Worm (Caenorhabditis elegans) whole organism, L4/young adult: ENCODE measurements around the gene srw-44.

ENCODE experiments used
- W03F9.2 ChIP-seq: fragments of 150-350 bp; optimal IDR thresholded peaks from 2 replicates; lab custom pipeline; 2014; ENCODE audit warnings: missing biosample characterization, missing genetic modification characterization
- dao-5 ChIP-seq: sonication (generic microtip); optimal IDR thresholded peaks from 2 replicates; lab custom pipeline; 2016; ENCODE audit warnings: missing genotype, missing genetic modification characterization, moderate library complexity, missing compliant biosample characterization
- him-1 ChIP-seq: sonication (generic microtip); optimal IDR thresholded peaks from 2 replicates; lab custom pipeline; 2016; ENCODE audit warnings: missing genotype, missing genetic modification reagents, missing genetic modification characterization, missing compliant biosample characterization

The srw-44 gene

DNA sequence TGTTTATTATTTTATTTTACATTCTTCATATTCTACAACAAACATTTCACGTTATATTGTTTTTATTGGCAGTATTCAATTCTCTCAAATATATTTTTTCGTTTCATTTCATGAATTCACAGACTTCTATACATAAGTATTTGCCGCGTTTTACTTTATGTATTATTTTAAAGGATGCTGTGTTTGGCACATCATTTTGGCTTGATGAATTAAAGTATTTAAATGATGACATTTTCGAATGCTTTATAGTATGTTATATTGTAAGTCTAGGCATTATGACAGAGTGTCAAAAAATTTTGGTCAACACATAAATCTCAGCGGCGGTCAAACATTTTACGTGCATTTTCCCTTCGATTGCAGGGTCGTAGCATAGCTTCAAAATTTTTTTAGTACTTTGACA lies 15.4 kb downstream of the srw-44 start:
- no peak for TF ChIP-seq W03F9.2 (tag; lab: Kevin White, UChicago)

DNA sequence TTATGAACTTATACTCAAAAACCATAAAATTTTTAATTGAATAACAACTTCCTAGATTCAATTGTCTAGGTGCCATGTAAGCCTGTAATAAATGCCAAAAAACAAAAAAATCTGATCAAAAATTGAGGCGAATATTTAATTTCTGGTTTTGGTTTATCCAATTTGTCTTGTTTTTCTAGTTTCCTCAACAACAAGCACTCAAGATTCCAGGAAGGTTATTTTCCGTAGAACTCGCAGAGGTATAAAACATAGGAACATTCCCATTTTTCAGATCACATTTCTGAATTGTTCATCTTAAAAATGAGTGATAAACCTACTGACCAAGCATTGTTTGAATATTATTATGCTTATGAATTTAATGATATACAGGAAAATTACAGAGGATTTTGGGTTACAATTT lies 17.1 kb downstream of the srw-44 start, which contains the start of gene srw-41:
srw-41 (plus strand) TSS at position 301 of the 400 bp plus-strand sequence.
- no peak for TF ChIP-seq him-1 (tag; lab: Kevin White, UChicago)
- no peak for TF ChIP-seq W03F9.2 (tag; lab: Kevin White, UChicago)
- TF ChIP-seq dao-5 (tag; lab: Kevin White, UChicago): no peak

DNA sequence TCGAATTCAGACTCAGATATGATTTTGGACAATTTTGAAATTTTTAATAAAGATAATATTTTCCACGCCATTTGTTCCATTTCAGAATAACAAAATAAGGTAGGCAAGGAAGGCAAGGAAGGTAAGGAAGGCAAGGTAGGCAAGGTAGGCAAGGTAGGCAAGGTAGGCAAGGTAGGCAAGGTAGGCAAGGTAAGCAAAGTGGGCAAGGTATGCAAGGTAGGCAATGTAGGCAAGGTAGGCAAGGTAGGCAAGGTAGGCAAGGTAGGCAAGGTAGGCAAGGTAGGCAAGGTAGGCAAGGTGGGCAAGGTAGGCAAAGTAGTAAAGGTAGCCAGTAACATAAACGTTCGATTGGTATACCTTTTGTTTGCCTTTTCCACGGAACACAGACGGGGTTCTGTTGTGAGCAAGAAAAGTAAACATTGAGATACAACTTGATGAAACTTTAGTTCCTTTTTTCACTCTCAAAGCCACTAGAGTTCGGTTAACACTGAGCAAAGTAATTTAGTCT lies 19.7 kb downstream of the srw-44 start, which contains the start of gene Y70C5C.1:
Y70C5C.1 (plus strand) TSS at position 458 of the 508 bp plus-strand sequence.
- TF ChIP-seq him-1 (tag; lab: Kevin White, UChicago) (no peak), dao-5 (tag; lab: Kevin White, UChicago) (no peak)

DNA sequence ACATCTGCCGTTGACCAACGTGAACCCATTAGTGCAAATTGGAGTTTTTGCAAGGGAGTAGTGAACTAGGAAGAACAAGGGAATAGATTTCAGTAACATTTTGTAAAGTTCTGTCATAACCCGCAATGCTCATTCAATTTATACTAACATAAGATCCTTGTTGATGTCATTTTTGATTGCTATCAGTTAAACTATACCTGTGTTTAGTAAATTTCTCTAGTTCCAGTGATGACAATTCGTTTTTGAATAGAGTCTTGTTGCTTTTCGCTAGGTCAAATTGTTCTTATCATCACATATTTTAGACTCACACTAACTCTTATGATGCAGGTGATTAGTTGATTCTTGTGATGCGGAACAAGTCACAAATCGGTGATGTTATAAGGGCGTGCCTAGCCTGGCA lies 26.5 kb downstream of the srw-44 start, which contains the start of gene clec-9:
clec-9 (minus strand) TSS at position 101 of the 400 bp plus-strand sequence.
- TF ChIP-seq dao-5 (tag; lab: Kevin White, UChicago): no peak
- no peak for TF ChIP-seq W03F9.2 (tag; lab: Kevin White, UChicago)
- TF ChIP-seq him-1 (tag; lab: Kevin White, UChicago): no peak

DNA sequence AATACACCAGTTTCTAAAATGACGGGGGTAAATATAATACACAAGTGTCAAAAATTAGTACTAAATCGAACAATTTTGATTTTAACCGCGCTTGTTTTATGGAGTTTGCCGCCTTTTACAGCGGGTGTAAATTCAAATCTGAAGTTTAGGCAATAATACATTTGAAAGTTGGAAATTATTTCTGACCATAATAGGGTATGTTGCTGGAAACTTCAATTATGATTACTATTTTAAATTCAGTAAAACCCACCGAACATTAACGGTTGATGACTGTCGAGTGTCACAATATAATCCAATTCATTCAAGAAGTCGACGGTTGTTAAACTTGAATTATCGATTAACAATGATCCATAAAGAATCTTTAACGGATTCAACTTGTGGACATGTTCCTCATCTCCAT lies 33.7 kb downstream of the srw-44 start:
- TF ChIP-seq him-1 (tag; lab: Kevin White, UChicago) (no peak), W03F9.2 (tag; lab: Kevin White, UChicago) (no peak), dao-5 (tag; lab: Kevin White, UChicago) (no peak)

DNA sequence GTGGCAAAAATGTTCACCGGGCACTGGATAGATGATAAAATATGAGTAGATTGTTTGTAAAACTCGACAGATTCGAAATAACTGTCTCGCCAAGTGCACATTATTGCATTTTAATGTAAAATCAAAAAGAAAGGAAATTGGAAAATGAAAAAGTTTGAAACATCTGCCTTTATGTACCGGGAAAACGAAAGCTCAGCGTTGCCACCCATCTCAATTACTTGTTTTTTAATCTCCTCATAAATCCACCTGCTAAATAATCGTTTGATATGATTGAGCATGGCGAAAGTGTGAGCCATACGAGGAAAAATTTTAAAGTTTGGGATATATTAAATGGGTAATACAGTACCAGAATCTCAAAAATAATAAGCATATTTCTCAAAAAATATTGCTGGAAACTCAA lies 36.5 kb downstream of the srw-44 start, which contains the start of gene srh-137:
srh-137 (minus strand) TSS at position 101 of the 400 bp plus-strand sequence.
- TF ChIP-seq dao-5 (tag; lab: Kevin White, UChicago) (no peak), W03F9.2 (tag; lab: Kevin White, UChicago) (no peak), him-1 (tag; lab: Kevin White, UChicago) (no peak)

DNA sequence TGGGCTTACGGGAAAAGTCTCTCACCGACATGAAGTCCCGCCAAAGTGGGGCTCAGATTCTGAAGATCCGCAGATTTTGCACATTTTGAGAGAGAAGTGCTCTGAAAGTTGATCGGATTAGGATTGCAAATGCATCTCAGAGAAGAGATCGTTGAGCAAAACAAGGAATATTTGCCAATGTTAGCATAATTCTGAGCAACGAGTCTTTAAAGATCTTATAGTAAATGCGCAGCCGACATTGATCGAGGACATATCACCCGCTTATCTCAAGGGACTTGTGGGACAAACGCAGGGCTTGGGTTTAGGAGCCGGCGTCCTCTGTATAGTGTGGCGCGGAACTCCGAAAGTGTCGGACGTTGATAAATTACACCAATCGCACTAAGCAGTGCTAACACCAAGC lies 43.7 kb downstream of the srw-44 start, which contains the start of gene nhr-112:
nhr-112 (minus strand) TSS at position 101 of the 400 bp plus-strand sequence.
- TF ChIP-seq W03F9.2 (tag; lab: Kevin White, UChicago) (no peak), dao-5 (tag; lab: Kevin White, UChicago) (no peak), him-1 (tag; lab: Kevin White, UChicago) (no peak)

DNA sequence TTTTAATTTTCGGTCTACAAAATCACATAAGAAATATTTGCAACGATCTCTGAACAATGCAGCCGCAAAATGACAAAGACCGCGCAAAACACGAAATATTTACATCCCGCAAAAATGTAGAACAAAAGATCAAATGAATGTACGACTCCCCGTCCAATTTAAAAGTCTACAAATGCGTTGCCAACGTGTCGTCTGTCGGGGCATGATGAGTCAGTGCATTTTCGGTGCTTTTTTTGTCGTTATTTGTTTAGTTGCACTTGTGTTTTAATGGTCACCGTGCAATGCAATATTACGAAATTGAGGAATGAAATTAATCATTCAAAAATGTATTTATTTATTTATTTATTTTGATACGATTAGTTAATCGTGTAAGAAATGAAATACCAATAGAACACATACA lies 44.5 kb downstream of the srw-44 start:
- TF ChIP-seq him-1 (tag; lab: Kevin White, UChicago) (no peak), dao-5 (tag; lab: Kevin White, UChicago) (no peak), W03F9.2 (tag; lab: Kevin White, UChicago) (no peak)

DNA sequence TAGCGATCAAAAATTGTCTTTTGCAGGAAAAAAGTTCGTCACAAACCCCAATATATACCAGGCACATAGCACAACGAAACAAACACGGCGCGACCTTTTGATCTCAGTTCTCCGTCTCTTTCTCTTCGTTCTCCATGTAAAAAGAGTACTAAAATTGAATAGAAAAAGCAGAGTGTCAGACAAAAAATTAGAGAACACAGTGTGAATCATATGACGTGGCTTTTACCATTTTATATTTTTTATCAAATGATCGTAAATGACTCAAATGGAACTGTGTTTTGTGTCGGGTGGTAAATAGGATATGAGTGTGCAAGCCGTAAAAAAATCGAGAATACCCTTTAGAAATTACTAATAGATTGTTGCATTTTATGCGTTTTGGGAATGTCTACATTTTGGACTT lies 45.9 kb downstream of the srw-44 start:
- TF ChIP-seq W03F9.2 (tag; lab: Kevin White, UChicago) (peak; percentile 47), dao-5 (tag; lab: Kevin White, UChicago) (no peak)

DNA sequence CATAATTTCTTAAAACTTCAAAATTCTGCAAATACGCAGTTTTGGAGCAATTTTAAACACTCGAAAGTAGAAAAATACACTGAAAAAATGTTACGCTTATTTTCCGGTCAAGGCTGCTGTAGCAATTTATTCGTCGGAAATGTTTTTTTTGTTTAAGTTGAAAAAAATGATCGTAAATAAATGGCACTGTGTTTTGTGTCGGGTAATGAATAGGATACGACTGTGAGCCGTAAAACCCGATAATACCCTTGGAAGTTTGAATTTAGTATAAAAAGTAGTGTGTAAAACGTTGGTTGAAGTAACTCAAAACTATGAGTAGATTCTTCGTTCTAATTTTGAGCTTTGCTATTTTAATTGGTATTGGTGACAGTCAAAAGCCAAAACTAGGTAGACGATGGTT lies 46.8 kb downstream of the srw-44 start, which contains the start of gene T25E12.14:
T25E12.14 (plus strand) TSS at position 301 of the 400 bp plus-strand sequence.
- TF ChIP-seq dao-5 (tag; lab: Kevin White, UChicago) (no peak), W03F9.2 (tag; lab: Kevin White, UChicago) (no peak), him-1 (tag; lab: Kevin White, UChicago) (no peak)

DNA sequence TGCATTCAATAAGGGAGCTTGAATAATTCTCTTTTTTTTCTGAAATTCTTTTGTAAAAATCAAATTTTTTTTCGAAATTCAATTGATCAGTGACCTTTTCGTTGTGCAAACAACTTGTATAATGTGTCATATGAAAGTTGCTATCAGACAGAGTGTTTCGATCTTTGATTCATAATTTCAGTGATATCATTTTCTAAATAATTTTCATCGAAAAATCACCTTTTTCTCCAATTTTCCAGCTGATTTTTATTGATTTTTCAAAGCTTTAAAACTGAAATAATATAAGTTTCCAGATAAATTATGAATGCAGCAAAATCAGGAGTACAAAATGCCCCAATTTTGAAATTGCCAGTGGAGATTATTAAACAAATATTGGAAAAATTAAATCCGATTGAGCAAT lies 48.4 kb downstream of the srw-44 start, which contains the start of gene fbxa-127:
fbxa-127 (plus strand) TSS at position 301 of the 400 bp plus-strand sequence.
- no peak for TF ChIP-seq him-1 (tag; lab: Kevin White, UChicago)
- TF ChIP-seq dao-5 (tag; lab: Kevin White, UChicago): no peak
- no peak for TF ChIP-seq W03F9.2 (tag; lab: Kevin White, UChicago)

DNA sequence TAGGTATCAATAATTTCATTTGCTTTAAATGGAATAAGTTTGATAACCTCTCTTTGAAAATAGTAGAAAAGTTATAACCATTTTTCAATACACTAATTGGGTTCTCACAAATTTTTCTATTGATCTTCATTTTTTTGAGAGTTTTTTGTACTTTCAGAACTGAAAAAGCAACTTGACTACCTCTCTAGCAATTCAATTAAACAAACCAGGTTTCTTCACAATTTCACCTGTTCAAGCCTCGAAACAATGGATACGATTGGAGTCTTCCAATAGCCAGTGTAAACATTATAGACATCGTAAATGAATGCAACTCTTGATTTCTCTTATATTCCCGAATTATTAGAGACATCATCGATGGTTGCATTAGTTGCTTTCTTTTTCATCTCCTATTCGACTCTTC lies 49.9 kb downstream of the srw-44 start, which contains the start of gene srz-99:
srz-99 (plus strand) TSS at position 301 of the 400 bp plus-strand sequence.
- TF ChIP-seq dao-5 (tag; lab: Kevin White, UChicago) (no peak), him-1 (tag; lab: Kevin White, UChicago) (no peak), W03F9.2 (tag; lab: Kevin White, UChicago) (no peak)

DNA sequence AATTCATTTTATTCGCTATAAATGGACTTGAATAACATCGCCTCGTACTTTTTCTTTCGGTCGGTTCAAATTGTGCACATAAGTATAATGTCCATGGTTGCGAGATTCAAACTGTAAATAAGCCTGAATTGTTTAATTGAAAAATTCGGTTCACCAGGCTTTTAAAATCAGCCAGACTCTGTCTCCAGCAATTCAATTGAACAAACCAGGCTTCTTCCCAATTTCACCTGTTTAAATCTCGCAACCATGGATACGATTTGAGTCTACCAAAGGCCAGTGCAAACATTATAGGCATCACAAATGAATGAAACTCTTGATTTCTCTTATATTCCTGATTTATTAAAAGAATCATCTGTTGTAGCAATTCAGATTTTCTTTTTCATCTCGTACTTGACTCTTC lies 51.5 kb downstream of the srw-44 start, which contains the start of gene srz-100:
srz-100 (plus strand) TSS at position 301 of the 400 bp plus-strand sequence.
- TF ChIP-seq dao-5 (tag; lab: Kevin White, UChicago): no peak
- no peak for TF ChIP-seq W03F9.2 (tag; lab: Kevin White, UChicago)
- TF ChIP-seq him-1 (tag; lab: Kevin White, UChicago): no peak
